Worm (Caenorhabditis elegans) whole organism, L4 larva: Measurements from ENCODE around the gene mtrr-1.
A peak's percentile ranks its signal among the peaks of the same experiment; 100 is the strongest.

Source experiments
- D1046.2 ChIP-seq: fragments of 200-800 bp; sonication (Bioruptor generic); IDR thresholded peaks from 2 replicates; pipeline ENCODE4 v1.3.6; 2022; ENCODE audit warnings: missing genetic modification characterization, missing compliant biosample characterization
- F26F4.8 ChIP-seq: fragments of 200-800 bp; sonication (Bioruptor generic); conservative IDR thresholded peaks from 2 replicates; pipeline ENCODE4 v1.3.6; 2022; ENCODE audit warnings: missing genetic modification characterization, missing compliant biosample characterization
- F44E2.7 ChIP-seq: fragments of 200-800 bp; sonication (Bioruptor generic); IDR thresholded peaks from 2 replicates; pipeline ENCODE4 v2.1.2; 2022; ENCODE audit warnings: missing genetic modification characterization, missing compliant biosample characterization
- T26A8.4 ChIP-seq: fragments of 200-800 bp; sonication (Bioruptor generic); IDR thresholded peaks from 2 replicates; pipeline ENCODE4 v1.3.6; 2022; ENCODE audit warnings: missing genetic modification characterization, missing compliant biosample characterization
- Y105C5A.15 ChIP-seq: fragments of 200-800 bp; sonication (Bioruptor generic); IDR thresholded peaks from 2 replicates; pipeline ENCODE4 v1.3.6; 2022; ENCODE audit warnings: missing genetic modification characterization, missing compliant biosample characterization
- Y75B8A.6 ChIP-seq: fragments of 200-800 bp; sonication (Bioruptor generic); IDR thresholded peaks from 2 replicates; pipeline ENCODE4 v1.3.6; 2022; ENCODE audit warnings: missing genetic modification reagents, missing genetic modification characterization, missing compliant biosample characterization
- aha-1 ChIP-seq: fragments of 150-350 bp; peaks from one replicate; lab custom pipeline; 2014; ENCODE audit warnings: missing biosample characterization, missing genetic modification characterization
- aly-2 ChIP-seq: sonication (generic microtip); optimal IDR thresholded peaks from 2 replicates; lab custom pipeline; 2018; ENCODE audit warnings: missing biosample characterization, missing genetic modification characterization
- ama-1 ChIP-seq: fragments of 150-350 bp; optimal IDR thresholded peaks from 2 replicates; lab custom pipeline; 2014; ENCODE audit warnings: inconsistent platforms, mixed read lengths
- ceh-20 ChIP-seq: fragments of 200-800 bp; sonication (Bioruptor generic); IDR thresholded peaks from 2 replicates; pipeline ENCODE4 v1.3.6; 2022; ENCODE audit warnings: missing genetic modification reagents, missing genetic modification characterization, missing compliant biosample characterization
- ceh-32 ChIP-seq: sonication (generic microtip); optimal IDR thresholded peaks from 2 replicates; lab custom pipeline; 2016; ENCODE audit warnings: mild to moderate bottlenecking, missing genetic modification characterization, missing compliant biosample characterization; ENCODE audit not compliant: poor library complexity
- ceh-82 ChIP-seq: sonication (generic microtip); optimal IDR thresholded peaks from 2 replicates; lab custom pipeline; 2017; ENCODE audit warnings: missing biosample characterization, missing genetic modification characterization
- ces-1 ChIP-seq: fragments of 150-350 bp; sonication (generic microtip); optimal IDR thresholded peaks from 4 replicates; lab custom pipeline; 2014; ENCODE audit warnings: missing biosample characterization, missing genetic modification reagents, missing genetic modification characterization
- cey-2 ChIP-seq: sonication (generic microtip); optimal IDR thresholded peaks from 3 replicates; lab custom pipeline; 2017; ENCODE audit warnings: missing genetic modification characterization, mild to moderate bottlenecking, missing compliant biosample characterization, antibody characterized with exemption, borderline replicate concordance; ENCODE audit not compliant: insufficient read depth
- ctbp-1 ChIP-seq: fragments of 200-800 bp; sonication (Bioruptor generic); IDR thresholded peaks from 2 replicates; pipeline ENCODE4 v1.3.6; 2022; ENCODE audit warnings: missing genetic modification reagents, missing genetic modification characterization, missing compliant biosample characterization
- daf-12 ChIP-seq: fragments of 150-350 bp; optimal IDR thresholded peaks from 2 replicates; lab custom pipeline; 2014; ENCODE audit warnings: missing biosample characterization, missing genetic modification reagents, missing genetic modification characterization
- daf-16 ChIP-seq, 3 experiments: sonication (generic microtip); optimal IDR thresholded peaks; 2 replicates each; lab custom pipeline; 2016 to 2017; ENCODE audit warnings: missing genetic modification characterization in 3 of 3, missing genetic modification reagents in 3 of 3, mild to moderate bottlenecking in 2 of 3, missing compliant biosample characterization in 2 of 3, missing biosample characterization in 1 of 3, moderate library complexity in 1 of 3
- daf-8 ChIP-seq: fragments of 200-800 bp; sonication (Bioruptor generic); IDR thresholded peaks from 2 replicates; pipeline ENCODE4 v1.3.6; 2022; ENCODE audit warnings: missing genetic modification characterization, missing compliant biosample characterization
- dmd-8 ChIP-seq: fragments of 200-800 bp; sonication (Bioruptor generic); IDR thresholded peaks from 2 replicates; pipeline ENCODE4 v1.3.6; 2022; ENCODE audit warnings: missing genetic modification characterization, missing compliant biosample characterization
- dpl-1 ChIP-seq: fragments of 150-350 bp; optimal IDR thresholded peaks from 2 replicates; lab custom pipeline; 2014; ENCODE audit warnings: missing biosample characterization, missing genetic modification reagents, missing genetic modification characterization
- dve-1 ChIP-seq: sonication (generic microtip); optimal IDR thresholded peaks from 2 replicates; lab custom pipeline; 2017; ENCODE audit warnings: antibody characterized with exemption, mild to moderate bottlenecking, missing genetic modification characterization, missing compliant biosample characterization; ENCODE audit not compliant: insufficient read depth
- fos-1 ChIP-seq: fragments of 150-350 bp; optimal IDR thresholded peaks from 2 replicates; lab custom pipeline; 2014; ENCODE audit warnings: missing biosample characterization, missing genetic modification characterization
- gei-8 ChIP-seq: fragments of 200-800 bp; sonication (Bioruptor generic); optimal IDR thresholded peaks from 2 replicates; lab custom pipeline; 2018; ENCODE audit warnings: mild to moderate bottlenecking, missing genetic modification characterization, missing compliant biosample characterization
- hif-1 ChIP-seq, 2 experiments: sonication (generic microtip); optimal IDR thresholded peaks; 2 replicates each; lab custom pipeline; 2016 to 2017; ENCODE audit warnings: missing compliant biosample characterization in 2 of 2, missing genetic modification characterization in 2 of 2, missing genetic modification reagents in 2 of 2, missing genotype in 2 of 2, mild to moderate bottlenecking in 1 of 2
- hlh-11 ChIP-seq: fragments of 200-800 bp; sonication (Bioruptor generic); optimal IDR thresholded peaks from 2 replicates; lab custom pipeline; 2018; ENCODE audit warnings: mild to moderate bottlenecking, missing genetic modification characterization, missing compliant biosample characterization
- lsy-2 ChIP-seq, 2 experiments: fragments of 150-350 bp in 1 of 2; sonication (generic microtip) in 1 of 2; optimal IDR thresholded peaks; 2 replicates each; lab custom pipeline; 2014 to 2017; ENCODE audit warnings: missing biosample characterization in 2 of 2, missing genetic modification characterization in 2 of 2
- mep-1 ChIP-seq: fragments of 150-350 bp; sonication (generic microtip); optimal IDR thresholded peaks from 3 replicates; lab custom pipeline; 2014; ENCODE audit warnings: missing biosample characterization, missing genetic modification characterization
- mes-2 ChIP-seq: sonication (generic microtip); optimal IDR thresholded peaks from 2 replicates; lab custom pipeline; 2016; ENCODE audit warnings: missing genotype, mild to moderate bottlenecking, missing genetic modification characterization, missing compliant biosample characterization; ENCODE audit not compliant: poor library complexity, severe bottlenecking
- mxl-3 ChIP-seq: fragments of 200-800 bp; sonication (Bioruptor generic); optimal IDR thresholded peaks from 2 replicates; lab custom pipeline; 2018; ENCODE audit warnings: mild to moderate bottlenecking, missing genetic modification characterization, missing compliant biosample characterization
- nhr-102 ChIP-seq: sonication (generic microtip); optimal IDR thresholded peaks from 2 replicates; lab custom pipeline; 2016; ENCODE audit warnings: mild to moderate bottlenecking, missing genetic modification characterization, moderate library complexity, missing compliant biosample characterization
- nhr-11 ChIP-seq: fragments of 150-350 bp; optimal IDR thresholded peaks from 2 replicates; lab custom pipeline; 2014; ENCODE audit warnings: missing biosample characterization, missing genetic modification characterization
- nhr-237 ChIP-seq: sonication (generic microtip); optimal IDR thresholded peaks from 2 replicates; lab custom pipeline; 2017; ENCODE audit warnings: missing biosample characterization, missing genetic modification characterization
- nhr-28 ChIP-seq: fragments of 150-350 bp; optimal IDR thresholded peaks from 2 replicates; lab custom pipeline; 2014; ENCODE audit warnings: missing biosample characterization, missing genetic modification characterization
- nhr-42 ChIP-seq: fragments of 200-800 bp; sonication (Bioruptor generic); IDR thresholded peaks from 2 replicates; pipeline ENCODE4 v1.3.6; 2022; ENCODE audit warnings: missing genetic modification characterization, missing compliant biosample characterization
- nhr-77 ChIP-seq: fragments of 150-350 bp; optimal IDR thresholded peaks from 2 replicates; lab custom pipeline; 2014; ENCODE audit warnings: missing biosample characterization, missing genetic modification characterization
- rbr-2 ChIP-seq: sonication (generic microtip); optimal IDR thresholded peaks from 2 replicates; lab custom pipeline; 2016; ENCODE audit warnings: missing genotype, missing genetic modification characterization, missing compliant biosample characterization
- saeg-2 ChIP-seq: fragments of 200-800 bp; sonication (Bioruptor generic); IDR thresholded peaks from 2 replicates; pipeline ENCODE4 v1.3.6; 2022; ENCODE audit warnings: missing genetic modification reagents, missing genetic modification characterization, missing compliant biosample characterization
- sdz-12 ChIP-seq: fragments of 200-800 bp; sonication (Bioruptor generic); optimal IDR thresholded peaks from 2 replicates; lab custom pipeline; 2018; ENCODE audit warnings: mild to moderate bottlenecking, missing genetic modification characterization, missing compliant biosample characterization
- set-16 ChIP-seq: fragments of 200-800 bp; sonication (Bioruptor generic); IDR thresholded peaks from 2 replicates; pipeline ENCODE4 v1.3.6; 2022; ENCODE audit warnings: missing genetic modification reagents, missing genetic modification characterization, missing compliant biosample characterization
- tag-97 ChIP-seq: fragments of 200-800 bp; sonication (Bioruptor generic); IDR thresholded peaks from 2 replicates; pipeline ENCODE4 v1.3.6; 2022; ENCODE audit warnings: missing genetic modification characterization, missing compliant biosample characterization
- unc-62 ChIP-seq, 3 experiments: fragments of 150-350 bp in 1 of 3; sonication (generic microtip); optimal IDR thresholded peaks in 2 of 3; peaks in 1 of 3; 1 replicate in 1 of 3; 2 replicates in 2 of 3; lab custom pipeline; 2014 to 2017; ENCODE audit warnings: missing biosample characterization in 3 of 3, missing genetic modification characterization in 3 of 3, missing genetic modification reagents in 3 of 3, missing genotype in 1 of 3
- vab-7 ChIP-seq: fragments of 200-800 bp; sonication (Bioruptor generic); IDR thresholded peaks from 2 replicates; pipeline ENCODE4 v1.3.6; 2022; ENCODE audit warnings: missing genetic modification reagents, missing genetic modification characterization, missing compliant biosample characterization
- zfp-2 ChIP-seq: sonication (generic microtip); optimal IDR thresholded peaks from 2 replicates; lab custom pipeline; 2016; ENCODE audit warnings: mild to moderate bottlenecking, missing genetic modification characterization, missing compliant biosample characterization
- zfp-3 ChIP-seq: fragments of 200-800 bp; sonication (Bioruptor generic); conservative IDR thresholded peaks from 2 replicates; pipeline ENCODE4 v1.3.6; 2022; ENCODE audit warnings: missing genetic modification reagents, missing genetic modification characterization, missing compliant biosample characterization
- zip-2 ChIP-seq: fragments of 150-350 bp; optimal IDR thresholded peaks from 2 replicates; lab custom pipeline; 2014; ENCODE audit warnings: missing biosample characterization, missing genetic modification characterization

Gene mtrr-1

ce11 chrII:9282787-9283186 lies 3.0 kb upstream of the mtrr-1 start (continued):
- TF ChIP-seq dmd-8: 0 out of 2 replicates have a peak, but pooled peaks have one; percentile 31
- TF ChIP-seq zfp-3 (GFP tag; lab: Robert Waterston, UW): peak; percentile 71; the same call in 1 of the 2 replicates
- peak; percentile 95 for TF ChIP-seq mep-1 (tag; lab: Kevin White, UChicago)
- TF ChIP-seq daf-8: no peak
- TF ChIP-seq cey-2 (tag; lab: Kevin White, UChicago): peak; percentile 67
- TF ChIP-seq D1046.2 (GFP tag; lab: Robert Waterston, UW): 0 out of 2 replicates have a peak, but pooled peaks have one; percentile 42
- TF ChIP-seq Y75B8A.6 (GFP tag; lab: Robert Waterston, UW): 0 out of 2 replicates have a peak, but pooled peaks have one; percentile 21
- TF ChIP-seq aha-1 (tag; lab: Kevin White, UChicago): peak; percentile 97
- no peak for TF ChIP-seq F26F4.8 (GFP tag; lab: Robert Waterston, UW)
- peak; percentile 30 for TF ChIP-seq gei-8
- TF ChIP-seq dpl-1 (GFP tag; lab: Kevin White, UChicago): peak; percentile 62
- TF ChIP-seq daf-12 (tag; lab: Kevin White, UChicago): no peak
- TF ChIP-seq ama-1 (lab: Kevin White, UChicago): peak; percentile 94
- peak; percentile 88 for TF ChIP-seq rbr-2 (tag; lab: Kevin White, UChicago)
- no peak for TF ChIP-seq tag-97 (GFP tag; lab: Robert Waterston, UW)
- TF ChIP-seq unc-62 (GFP tag; optimal IDR thresholded peaks at IDR 0.05 in 1 of 2; lab: Kevin White, UChicago): peak in 1 of 2 experiments; percentile 98
- TF ChIP-seq unc-62 (tag; optimal IDR thresholded peaks at IDR 0.05; lab: Kevin White, UChicago): no peak
- TF ChIP-seq sdz-12 (GFP tag; lab: Kevin White, UChicago): no peak
- no peak for TF ChIP-seq Y105C5A.15 (GFP tag; lab: Robert Waterston, UW)
- TF ChIP-seq fos-1 (tag; lab: Kevin White, UChicago): peak; percentile 35
- TF ChIP-seq vab-7 (GFP tag; lab: Robert Waterston, UW): no peak
- no peak for TF ChIP-seq ceh-82

DNA sequence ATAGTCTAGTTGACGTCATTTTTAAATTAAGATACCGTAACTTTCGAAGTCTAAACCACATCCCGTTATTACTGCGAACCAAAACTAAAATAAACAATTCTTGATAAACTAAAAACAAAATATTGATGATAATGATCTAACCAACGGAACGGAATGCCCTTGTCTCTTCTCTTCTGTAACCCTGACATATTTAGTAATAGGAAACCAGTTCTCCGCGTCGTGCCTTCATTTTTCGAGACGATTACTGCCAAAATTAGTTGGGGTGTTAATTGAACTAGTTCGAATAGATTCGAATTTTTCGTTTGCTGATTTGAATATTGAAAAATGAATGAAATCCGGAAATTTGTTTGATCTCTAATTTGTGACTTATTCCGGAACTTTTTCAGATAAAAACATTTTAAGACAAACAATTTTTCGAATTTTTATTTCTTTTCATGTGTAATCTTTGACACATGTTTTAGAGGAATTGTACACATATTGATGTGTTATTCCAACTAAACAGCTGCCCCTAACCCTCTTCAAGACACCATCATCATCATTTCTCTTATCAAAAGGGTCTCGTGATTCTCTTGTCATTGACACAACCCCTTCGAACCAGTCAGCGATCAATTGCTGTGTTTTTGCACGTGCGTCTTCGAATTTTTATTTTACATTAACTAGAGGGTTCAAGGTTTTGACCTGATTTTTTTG lies 2.0 kb upstream of the mtrr-1 start:
- TF ChIP-seq nhr-237 (no peak), zip-2 (tag; lab: Kevin White, UChicago) (peak; percentile 65), hlh-11 (tag; lab: Kevin White, UChicago) (peak; percentile 97), nhr-102 (tag; lab: Kevin White, UChicago) (peak; percentile 78), mxl-3 (GFP tag; lab: Kevin White, UChicago) (peak; percentile 54), dpl-1 (GFP tag; lab: Kevin White, UChicago) (peak; percentile 16), aly-2 (tag; lab: Kevin White, UChicago) (no peak), daf-16 (GFP tag; optimal IDR thresholded peaks at IDR 0.05; lab: Kevin White, UChicago) (peak; percentile 20 to 94), daf-16 (tag; optimal IDR thresholded peaks at IDR 0.05; lab: Kevin White, UChicago) (peak; percentile 95), ama-1 (lab: Kevin White, UChicago) (no peak), dve-1 (tag; lab: Kevin White, UChicago) (peak; percentile 86), Y105C5A.15 (GFP tag; lab: Robert Waterston, UW) (no peak), D1046.2 (GFP tag; lab: Robert Waterston, UW) (no peak), hif-1 (tag; optimal IDR thresholded peaks at IDR 0.05; lab: Kevin White, UChicago) (peak; percentile 64 to 89), ceh-20 (peak; percentile 18; the same call in 1 of the 2 replicates), daf-8 (no peak), nhr-77 (tag; lab: Kevin White, UChicago) (peak; percentile 95), mep-1 (tag; lab: Kevin White, UChicago) (peak; percentile 70), fos-1 (tag; lab: Kevin White, UChicago) (peak; percentile 33), zfp-2 (tag; lab: Kevin White, UChicago) (no peak), mes-2 (peak; percentile 66), saeg-2 (GFP tag; lab: Robert Waterston, UW) (peak; percentile 67; the same call in 1 of the 2 replicates), nhr-11 (tag; lab: Kevin White, UChicago) (peak; percentile 78), ces-1 (GFP tag; lab: Kevin White, UChicago) (no peak), nhr-42 (no peak), F44E2.7 (GFP tag; lab: Robert Waterston, UW) (no peak), sdz-12 (GFP tag; lab: Kevin White, UChicago) (no peak), T26A8.4 (GFP tag; lab: Robert Waterston, UW) (peak; percentile 37; the same call in 1 of the 2 replicates), Y75B8A.6 (GFP tag; lab: Robert Waterston, UW) (no peak), set-16 (no peak), ctbp-1 (GFP tag; lab: Robert Waterston, UW) (no peak), ceh-32 (tag; lab: Kevin White, UChicago) (no peak), nhr-28 (tag; lab: Kevin White, UChicago) (peak; percentile 94), aha-1 (tag; lab: Kevin White, UChicago) (peak; percentile 94), lsy-2 (tag; optimal IDR thresholded peaks at IDR 0.05; lab: Kevin White, UChicago) (peak; percentile 2 to 81)
